Worm (Caenorhabditis elegans) whole organism, young adult: ENCODE results near the gene Y79H2A.3.

Experiments
- B0336.3 ChIP-seq: fragments of 200-800 bp; sonication (Bioruptor generic); IDR thresholded peaks from 2 replicates; pipeline ENCODE4 v1.3.6; 2022; ENCODE audit warnings: missing genetic modification characterization, missing compliant biosample characterization
- F37B4.10 ChIP-seq: fragments of 200-800 bp; sonication (Bioruptor generic); IDR thresholded peaks from 2 replicates; pipeline ENCODE4 v1.3.6; 2022; ENCODE audit warnings: missing genetic modification characterization, missing compliant biosample characterization
- F49E8.2 ChIP-seq: sonication (generic microtip); optimal IDR thresholded peaks from 3 replicates; lab custom pipeline; 2017; ENCODE audit warnings: missing genetic modification characterization, mild to moderate bottlenecking, missing compliant biosample characterization, antibody characterized with exemption, moderate library complexity; ENCODE audit not compliant: insufficient read depth
- F52B5.7 ChIP-seq: sonication (generic microtip); optimal IDR thresholded peaks from 2 replicates; lab custom pipeline; 2016; ENCODE audit warnings: mild to moderate bottlenecking, missing genetic modification characterization, missing compliant biosample characterization
- athp-1 ChIP-seq: sonication (generic microtip); optimal IDR thresholded peaks from 2 replicates; lab custom pipeline; 2017; ENCODE audit warnings: mild to moderate bottlenecking, missing genetic modification characterization, missing compliant biosample characterization
- ccch-3 ChIP-seq: fragments of 200-800 bp; sonication (Bioruptor generic); optimal IDR thresholded peaks from 2 replicates; lab custom pipeline; 2018; ENCODE audit warnings: mild to moderate bottlenecking, missing genetic modification characterization, missing compliant biosample characterization
- cebp-1 ChIP-seq, 2 experiments: fragments of 200-800 bp in 1 of 2; sonication (Bioruptor generic) in 1 of 2; sonication (generic microtip) in 1 of 2; IDR thresholded peaks in 1 of 2; optimal IDR thresholded peaks in 1 of 2; 2 replicates each; pipeline versions ENCODE4 v1.3.6 to Lab custom; 2017 to 2022; ENCODE audit warnings: missing compliant biosample characterization in 2 of 2, missing genetic modification characterization in 2 of 2, mild to moderate bottlenecking in 1 of 2, missing genetic modification reagents in 1 of 2, moderate library complexity in 1 of 2
- ets-4 ChIP-seq: fragments of 200-800 bp; sonication (Bioruptor generic); optimal IDR thresholded peaks from 2 replicates; lab custom pipeline; 2018; ENCODE audit warnings: mild to moderate bottlenecking, missing genetic modification characterization, missing compliant biosample characterization
- hsf-1 ChIP-seq: fragments of 200-800 bp; sonication (Bioruptor generic); IDR thresholded peaks from 2 replicates; pipeline ENCODE4 v1.3.6; 2022; ENCODE audit warnings: missing genetic modification reagents, missing genetic modification characterization, missing compliant biosample characterization
- lin-35 ChIP-seq, 3 experiments: fragments of 150-350 bp in 2 of 3; sonication (generic microtip) in 1 of 3; optimal IDR thresholded peaks; 2 replicates each; lab custom pipeline; 2014 to 2018; ENCODE audit warnings: missing biosample characterization in 3 of 3, missing genetic modification characterization in 3 of 3, missing genetic modification reagents in 3 of 3
- snpc-4 ChIP-seq, 5 experiments: fragments of 150-350 bp in 1 of 5; sonication (generic microtip) in 4 of 5; optimal IDR thresholded peaks; 2 replicates each; lab custom pipeline; 2014 to 2018; ENCODE audit warnings: missing genetic modification characterization in 5 of 5, missing biosample characterization in 3 of 5, antibody characterized with exemption in 2 of 5, mild to moderate bottlenecking in 2 of 5, missing compliant biosample characterization in 2 of 5, missing genotype in 2 of 5, moderate library complexity in 2 of 5, missing genetic modification reagents in 1 of 5
- zfh-2 ChIP-seq: fragments of 200-800 bp; sonication (Bioruptor generic); conservative IDR thresholded peaks from 2 replicates; pipeline ENCODE4 v1.3.6; 2022; ENCODE audit warnings: missing genetic modification reagents, missing genetic modification characterization, missing compliant biosample characterization
- ztf-22 ChIP-seq: fragments of 200-800 bp; sonication (Bioruptor generic); optimal IDR thresholded peaks from 2 replicates; lab custom pipeline; 2018; ENCODE audit warnings: mild to moderate bottlenecking, missing genetic modification characterization, moderate library complexity, missing compliant biosample characterization

ce11 chrIII:11985066-11985465 lies 67.0 kb downstream of the Y79H2A.3 start:
- no peak for TF ChIP-seq F49E8.2
- no peak for TF ChIP-seq ccch-3 (GFP tag; lab: Kevin White, UChicago)
- TF ChIP-seq snpc-4 (GFP tag; optimal IDR thresholded peaks at IDR 0.05; lab: Kevin White, UChicago) = no peak
- TF ChIP-seq snpc-4 (tag; optimal IDR thresholded peaks at IDR 0.05; lab: Kevin White, UChicago) = no peak
- no peak for TF ChIP-seq F52B5.7 (tag; lab: Kevin White, UChicago)
- TF ChIP-seq athp-1 = no peak
- no peak for TF ChIP-seq hsf-1 (GFP tag; lab: Robert Waterston, UW)
- no peak for TF ChIP-seq ets-4 (GFP tag; lab: Kevin White, UChicago)
- TF ChIP-seq ztf-22 = no peak
- no peak for TF ChIP-seq zfh-2 (GFP tag; lab: Robert Waterston, UW)
- no peak for TF ChIP-seq B0336.3 (GFP tag; lab: Robert Waterston, UW)
- no peak for TF ChIP-seq lin-35 (GFP tag; optimal IDR thresholded peaks at IDR 0.05; lab: Kevin White, UChicago)
- TF ChIP-seq cebp-1 (GFP tag; IDR thresholded peaks at IDR 0.05; lab: Robert Waterston, UW) = no peak
- no peak for TF ChIP-seq cebp-1 (tag; optimal IDR thresholded peaks at IDR 0.05; lab: Kevin White, UChicago)
- TF ChIP-seq F37B4.10 (GFP tag; lab: Robert Waterston, UW) = no peak
